Fruit fly (Drosophila melanogaster) whole organism, larva: ENCODE results near the gene CG31141.

Source experiments
- noc ChIP-seq: fragments of 200-800 bp; sonication (Bioruptor generic); optimal IDR thresholded peaks from 3 replicates; lab custom pipeline; 2019; ENCODE audit warnings: missing biosample characterization, mild to moderate bottlenecking, missing genetic modification characterization, moderate library complexity

Gene CG31141

DNA sequence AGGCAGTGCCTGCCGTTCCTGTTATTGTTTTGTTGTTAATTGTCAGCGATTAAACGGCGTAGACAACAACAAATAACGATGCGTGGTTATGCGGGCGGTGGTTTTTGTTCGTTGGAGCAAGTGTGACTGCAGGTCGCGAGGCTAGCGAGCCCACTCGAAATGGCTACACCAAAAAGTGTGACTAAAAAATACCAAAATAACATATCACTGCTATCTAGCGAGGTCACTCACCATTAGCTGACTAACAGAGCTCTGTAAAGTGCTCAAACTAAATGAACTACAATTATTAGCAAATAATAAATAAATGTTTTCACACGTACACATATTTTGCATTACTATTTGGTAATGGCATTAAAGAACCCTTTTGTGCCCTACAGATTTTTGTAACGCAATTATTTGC, 33.2 kb upstream of the CG31141 start, which contains the start of gene Pli:
TSS of gene Pli (minus strand) at position 131 of the 400 bp plus-strand sequence.
- peak; percentile 39 for TF ChIP-seq noc (tag; lab: Kevin White, UChicago)

DNA sequence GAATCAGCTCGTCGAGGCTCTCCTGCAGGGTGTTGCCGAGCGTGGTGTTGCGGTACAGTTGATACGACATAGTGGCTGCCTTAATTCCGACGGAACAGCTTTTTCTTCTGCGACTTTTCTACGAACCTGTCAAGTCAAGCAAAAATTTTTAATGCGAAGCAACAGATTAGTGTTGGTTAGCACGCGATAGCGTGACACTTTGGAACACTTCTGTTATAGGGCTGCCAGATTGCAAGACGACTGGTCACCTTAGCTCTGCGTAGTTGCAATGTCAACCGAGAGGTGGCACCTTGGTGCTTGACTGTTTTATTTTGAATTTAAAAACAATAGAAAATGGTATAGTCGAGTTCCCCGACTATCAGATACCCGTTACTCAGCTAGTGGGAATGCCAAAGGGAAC, 32.2 kb upstream of the CG31141 start, which contains the start of gene TfIIA-S:
TSS of gene TfIIA-S (minus strand) at position 175 of the 400 bp plus-strand sequence.
- TF ChIP-seq noc (tag; lab: Kevin White, UChicago): no peak

DNA sequence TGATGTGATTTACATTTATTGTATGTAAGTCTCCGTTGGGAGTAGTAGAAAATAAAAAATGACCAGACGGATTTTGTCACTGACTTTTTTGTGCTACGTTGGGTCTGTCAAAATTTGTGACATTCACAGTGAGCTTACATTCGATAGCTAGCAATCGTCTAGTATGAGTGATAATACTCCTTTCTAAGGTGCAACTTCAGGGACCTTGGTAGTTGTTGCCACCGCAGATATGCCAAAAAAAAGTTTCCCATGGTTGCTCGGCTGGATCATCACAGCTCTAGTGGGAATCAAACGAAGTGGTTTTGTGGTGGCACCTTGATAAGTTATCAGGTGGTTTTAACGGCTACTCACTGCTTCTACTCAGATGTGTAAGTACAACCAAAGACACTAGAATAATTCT, 29.6 kb upstream of the CG31141 start, which contains the start of gene tbrd-1:
TSS of gene tbrd-1 (minus strand) at position 101 of the 400 bp plus-strand sequence.
- TF ChIP-seq noc (tag; lab: Kevin White, UChicago): no peak

DNA sequence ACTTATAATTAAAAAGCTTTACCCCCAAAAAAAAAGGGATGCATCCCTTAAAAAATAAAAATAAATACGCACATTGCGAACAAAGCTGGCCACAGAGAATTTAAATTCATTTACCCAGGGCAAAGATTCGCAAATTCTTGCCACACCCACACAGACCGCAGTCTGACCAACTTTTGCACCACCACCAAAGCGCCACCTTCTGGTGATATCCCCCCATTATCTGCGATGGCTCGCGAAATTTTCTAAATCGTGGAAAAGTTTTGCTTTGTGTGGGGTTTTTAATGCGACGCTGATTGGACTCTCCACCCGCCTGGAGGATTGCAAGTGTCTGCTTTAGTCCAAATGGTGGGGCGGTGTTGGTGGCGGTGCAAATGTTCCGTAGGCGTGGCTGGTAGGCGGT, 23.0 kb upstream of the CG31141 start:
- no peak for TF ChIP-seq noc (tag; lab: Kevin White, UChicago)

DNA sequence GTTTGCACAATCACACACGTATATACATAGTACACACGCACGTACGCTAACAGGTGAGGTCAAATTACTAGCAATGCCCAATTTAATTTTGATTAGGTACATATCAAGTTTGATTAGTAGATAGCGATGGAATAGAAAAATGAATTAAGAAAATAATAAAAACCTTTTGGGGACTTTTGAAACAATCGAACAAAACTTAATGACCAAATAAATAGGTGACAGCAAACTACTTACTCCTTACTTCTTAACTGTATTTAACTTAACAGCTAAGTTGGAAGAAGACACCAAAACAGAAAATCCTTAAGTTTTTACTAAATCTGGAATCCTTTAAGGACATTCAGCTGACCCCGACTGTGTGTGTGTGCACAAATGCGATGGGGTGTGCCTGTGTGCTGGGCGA, 21.1 kb upstream of the CG31141 start:
- TF ChIP-seq noc (tag; lab: Kevin White, UChicago): no peak

DNA sequence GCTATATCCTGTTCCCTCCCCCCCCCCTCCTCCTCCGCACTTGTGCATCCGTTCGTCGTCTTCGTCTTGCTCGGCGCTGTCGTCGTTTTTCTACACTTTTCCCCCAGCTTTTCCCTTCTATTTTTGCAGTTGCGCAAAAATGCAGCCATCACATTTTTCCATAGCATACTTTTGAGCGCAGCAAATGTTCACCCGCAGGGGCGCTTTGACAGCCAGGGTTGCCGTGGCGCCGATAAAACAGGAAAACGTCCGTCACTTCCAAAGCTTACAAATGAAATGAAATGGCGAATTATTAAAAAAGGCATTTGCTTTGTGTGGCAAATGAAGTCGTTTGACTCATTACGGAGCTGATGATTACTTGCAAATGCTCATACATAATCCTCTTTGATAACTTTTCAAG, 20.5 kb upstream of the CG31141 start:
- TF ChIP-seq noc (tag; lab: Kevin White, UChicago): no peak

DNA sequence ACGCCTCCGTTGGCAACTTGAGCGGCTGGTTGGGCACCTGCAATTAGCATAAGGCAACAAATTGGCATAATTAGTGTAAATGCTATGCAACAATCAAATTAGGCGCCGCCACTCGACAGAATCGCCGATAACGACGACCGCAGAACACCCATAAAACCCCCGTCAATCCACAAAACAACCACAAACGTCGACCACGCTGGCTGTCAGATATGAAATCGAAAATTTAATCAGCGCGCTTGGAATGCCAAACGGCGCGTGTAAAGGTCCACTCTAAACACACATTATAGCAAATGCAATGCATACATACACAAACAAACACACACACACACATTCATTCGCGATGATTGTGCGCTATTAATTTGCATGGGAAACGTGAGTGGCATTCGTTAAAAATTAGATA, 19.7 kb upstream of the CG31141 start:
- TF ChIP-seq noc (tag; lab: Kevin White, UChicago): no peak

DNA sequence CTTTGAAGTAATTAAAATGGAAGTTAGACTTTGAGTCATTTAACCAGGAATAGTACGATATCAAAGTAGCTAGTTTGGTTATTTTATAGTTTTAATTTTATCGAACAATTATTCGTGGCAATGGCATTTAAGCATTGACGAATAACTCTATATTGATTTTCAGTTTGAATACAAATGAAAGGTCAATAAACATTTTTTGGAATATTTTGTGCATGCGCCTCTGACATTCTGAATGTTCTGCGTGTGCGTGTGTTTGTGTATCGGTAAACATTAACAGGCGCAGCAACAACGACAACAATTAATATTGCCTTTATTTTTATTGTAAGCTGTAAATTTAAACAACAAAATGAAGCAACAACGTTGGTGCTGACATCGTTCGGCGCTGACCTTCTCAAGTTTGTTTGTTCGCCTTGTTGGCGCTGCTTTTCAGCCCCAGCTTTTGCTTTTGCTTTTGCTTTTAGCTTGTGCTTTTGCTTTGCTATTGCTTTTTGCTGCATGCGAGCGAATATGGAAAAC, 13.7 kb upstream of the CG31141 start:
- no peak for TF ChIP-seq noc (tag; lab: Kevin White, UChicago)

DNA sequence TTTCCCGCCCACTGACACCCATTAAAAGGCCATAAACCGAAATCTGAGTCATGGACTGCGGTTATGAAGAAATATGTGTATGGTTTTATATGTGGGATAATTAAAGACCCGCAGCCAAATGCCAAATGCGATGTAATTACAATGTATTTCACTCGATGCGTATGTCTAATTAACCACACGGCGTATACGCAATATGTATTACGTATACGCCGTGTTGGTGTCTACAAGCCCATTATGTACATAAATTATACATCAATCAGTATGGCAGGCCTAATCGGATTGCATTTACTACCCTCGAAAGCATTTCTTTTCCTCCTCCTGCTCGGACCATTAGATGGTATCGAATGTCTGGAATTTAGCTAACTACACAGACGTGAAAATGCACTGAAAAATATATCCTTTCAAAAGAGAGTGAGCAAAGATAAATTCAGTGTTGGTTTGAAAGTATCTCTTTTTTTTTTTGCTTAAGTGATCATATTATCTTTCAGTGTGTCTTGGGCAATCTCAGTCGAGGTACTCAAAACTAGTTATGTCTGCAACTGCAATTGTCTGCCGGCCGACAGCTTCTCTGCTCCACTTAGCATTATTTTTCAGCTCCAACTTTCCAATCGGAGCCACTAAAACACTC, 12.7 kb upstream of the CG31141 start:
- TF ChIP-seq noc (tag; lab: Kevin White, UChicago): no peak

DNA sequence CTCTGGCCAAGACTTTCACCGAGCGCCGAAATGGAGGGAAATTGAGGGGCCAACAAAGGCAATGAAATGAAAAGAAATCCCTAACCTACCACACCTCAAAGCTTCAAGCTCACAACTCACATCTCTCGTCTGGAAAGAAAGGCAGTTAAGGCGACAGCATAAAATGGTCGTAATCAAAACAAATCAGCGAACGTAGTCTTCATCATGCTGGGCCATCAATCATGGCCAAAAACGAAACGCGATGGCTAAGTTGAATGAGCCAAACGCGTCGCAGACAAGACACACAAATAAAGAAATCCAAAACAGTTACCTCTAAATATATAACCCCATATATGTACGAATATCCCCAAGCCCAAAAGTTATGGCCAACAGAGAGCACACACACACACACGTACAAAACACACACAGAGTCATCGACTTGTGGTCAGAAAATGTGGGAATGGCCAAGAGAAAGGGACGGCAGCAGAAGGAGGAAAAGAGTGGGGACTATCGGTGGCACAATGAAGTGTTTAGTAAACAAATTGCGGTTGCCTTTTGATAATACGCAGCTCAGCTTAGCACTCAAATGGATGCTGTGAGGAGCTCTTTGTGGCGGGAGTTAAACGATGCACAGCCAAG, 11.9 kb upstream of the CG31141 start:
- no peak for TF ChIP-seq noc (tag; lab: Kevin White, UChicago)

DNA sequence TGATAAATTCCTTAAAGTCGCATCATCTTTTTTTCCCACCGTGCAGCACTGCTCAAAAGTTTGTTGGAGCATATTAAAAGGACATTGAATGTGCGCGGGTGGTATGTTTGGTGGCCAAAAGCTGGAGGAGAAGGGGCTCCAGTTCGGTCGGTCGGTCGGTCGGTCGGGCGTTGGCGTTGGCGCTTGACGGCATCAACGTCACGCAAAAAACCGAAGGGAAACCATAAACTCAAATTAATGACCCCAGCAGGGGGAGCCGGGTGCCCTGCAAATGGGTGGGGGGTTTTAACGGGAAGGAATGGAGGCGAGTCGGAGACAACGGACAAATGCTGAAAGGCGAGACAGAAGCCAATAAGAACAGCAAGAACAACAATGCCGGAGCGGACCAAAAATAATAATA, 10.8 kb upstream of the CG31141 start:
- no peak for TF ChIP-seq noc (tag; lab: Kevin White, UChicago)

DNA sequence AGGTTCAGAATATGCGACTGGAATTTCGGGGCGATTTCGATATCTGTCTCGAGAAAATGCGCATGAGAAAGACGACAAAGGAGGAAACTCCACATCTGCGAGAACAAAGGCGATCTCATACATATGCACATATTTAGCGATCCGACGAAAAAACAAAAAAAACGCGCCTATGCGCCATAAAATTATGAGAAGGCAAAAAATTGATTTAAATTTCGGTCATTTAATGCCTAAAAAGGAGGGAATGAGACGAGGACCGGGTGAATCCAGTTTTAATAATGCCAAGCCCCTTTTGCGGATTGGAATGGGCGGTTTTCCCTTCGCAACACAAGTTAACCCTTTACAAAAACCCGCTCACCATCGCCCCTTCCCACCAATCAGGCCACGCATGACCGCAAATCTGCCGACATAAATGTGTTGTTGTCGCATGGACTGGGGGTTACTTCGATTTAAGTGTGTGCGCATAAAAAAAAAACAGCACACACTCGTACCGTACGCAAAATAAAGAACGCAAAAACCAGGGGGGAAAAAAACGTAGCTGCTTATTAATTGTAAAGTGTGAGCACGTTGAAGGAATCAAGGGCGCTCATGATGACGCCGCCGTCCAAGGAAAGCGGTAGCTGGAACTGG, 8.6 kb upstream of the CG31141 start:
- no peak for TF ChIP-seq noc (tag; lab: Kevin White, UChicago)

DNA sequence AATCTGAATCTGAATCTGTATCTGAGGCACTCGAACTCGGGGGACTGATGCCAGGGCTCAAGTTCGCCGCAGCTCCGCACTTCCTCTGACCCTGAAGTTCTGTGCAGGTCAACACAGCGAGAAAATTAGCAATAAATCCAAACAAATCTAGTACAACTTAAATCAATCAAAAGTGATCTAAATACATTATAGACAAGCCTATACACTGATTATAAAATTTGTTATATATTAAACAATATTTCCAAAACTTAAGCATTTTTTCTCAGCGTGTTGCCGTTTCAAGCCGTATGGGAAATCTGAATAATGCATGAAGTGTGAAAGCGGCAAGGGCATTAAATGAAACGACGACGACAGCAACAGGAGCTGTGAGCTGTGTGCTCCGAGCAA, 8.1 kb upstream of the CG31141 start:
- peak; percentile 18 for TF ChIP-seq noc (tag; lab: Kevin White, UChicago)

DNA sequence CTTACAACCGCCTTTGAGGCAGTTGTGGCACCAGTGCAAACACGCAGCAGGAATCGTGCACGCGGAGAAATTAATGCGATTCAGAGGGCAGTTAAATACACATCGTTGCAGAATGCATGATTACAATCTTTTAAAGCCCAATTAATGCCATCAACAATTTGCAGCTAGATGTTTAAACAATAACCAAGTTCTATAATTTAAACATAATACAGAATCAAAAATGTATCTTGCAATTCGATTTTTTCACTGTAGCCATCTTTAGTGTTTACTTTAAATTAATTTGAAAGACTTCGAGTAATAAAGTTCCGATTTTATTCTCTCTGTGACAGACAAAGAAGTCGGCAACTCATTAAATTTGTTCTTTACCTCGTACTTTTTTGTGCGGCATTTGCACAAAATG, 7.1 kb upstream of the CG31141 start:
- no peak for TF ChIP-seq noc (tag; lab: Kevin White, UChicago)

DNA sequence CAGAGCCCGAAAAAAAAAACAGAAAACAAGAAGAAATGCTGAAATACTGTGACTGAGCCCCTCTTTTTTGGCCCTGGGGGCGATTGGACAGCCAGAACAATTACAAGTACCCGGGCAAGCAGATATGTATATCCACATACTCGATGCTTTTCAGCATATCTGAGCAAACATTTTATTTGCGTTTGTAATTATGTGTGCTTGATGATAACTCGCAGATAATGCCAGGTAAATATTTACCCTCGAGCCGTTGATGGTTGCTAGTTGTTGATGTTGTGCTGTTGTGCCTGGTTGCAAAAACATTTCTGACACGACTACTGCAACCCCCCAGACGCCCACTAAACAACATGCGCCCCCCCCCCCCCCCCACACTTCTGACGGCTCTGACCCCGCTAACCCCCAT, 3.7 kb upstream of the CG31141 start:
- no peak for TF ChIP-seq noc (tag; lab: Kevin White, UChicago)

DNA sequence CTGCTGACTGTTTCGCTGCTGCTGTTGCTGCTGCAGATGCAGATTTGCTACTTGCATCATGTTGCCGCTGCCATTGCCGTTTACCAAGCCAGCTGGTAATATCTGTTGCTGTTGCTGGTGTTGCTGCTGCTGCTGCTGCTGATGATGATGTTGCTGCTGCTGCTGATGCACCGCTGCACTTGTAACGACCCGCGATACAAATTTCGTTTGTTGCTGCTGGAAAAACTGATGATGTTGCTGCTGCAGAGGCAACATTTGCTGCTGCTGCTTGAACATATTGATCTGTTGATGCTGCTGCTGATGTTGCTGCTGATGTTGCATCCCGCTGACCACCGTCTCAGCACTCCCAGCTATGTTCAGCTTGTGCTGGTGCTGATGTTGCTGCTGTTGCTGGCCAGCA, 2.7 kb upstream of the CG31141 start:
- TF ChIP-seq noc (tag; lab: Kevin White, UChicago): no peak
